Worm (Caenorhabditis elegans) whole organism, mixed stage, embryonic: Measurements from ENCODE around the gene vha-20.

Experiments
- elt-3 ChIP-seq: fragments of 150-350 bp; optimal IDR thresholded peaks from 2 replicates; lab custom pipeline; 2014; ENCODE audit warnings: missing biosample characterization, missing genetic modification characterization
- lsy-2 ChIP-seq: fragments of 150-350 bp; optimal IDR thresholded peaks from 2 replicates; lab custom pipeline; 2014; ENCODE audit warnings: missing biosample characterization, missing genetic modification characterization
- nhr-76 ChIP-seq: sonication (generic microtip); optimal IDR thresholded peaks from 2 replicates; lab custom pipeline; 2017; ENCODE audit warnings: missing biosample characterization, missing genetic modification characterization
- sptf-1 ChIP-seq: sonication (generic microtip); optimal IDR thresholded peaks from 2 replicates; lab custom pipeline; 2017; ENCODE audit warnings: mild to moderate bottlenecking, missing genetic modification characterization, moderate library complexity, missing compliant biosample characterization
- ztf-11 ChIP-seq: fragments of 150-350 bp; optimal IDR thresholded peaks from 2 replicates; lab custom pipeline; 2014; ENCODE audit warnings: missing biosample characterization, missing genetic modification characterization

ce11 chrX:14213314-14213713 is 49.0 kb upstream of the vha-20 start:
- no peak for TF ChIP-seq nhr-76 (tag; lab: Kevin White, UChicago)
- TF ChIP-seq elt-3: no peak
- TF ChIP-seq lsy-2 (tag; lab: Kevin White, UChicago): no peak
- no peak for TF ChIP-seq ztf-11 (tag; lab: Kevin White, UChicago)
- TF ChIP-seq sptf-1 (tag; lab: Kevin White, UChicago): no peak
